Worm (Caenorhabditis elegans) whole organism, L1 larva: ENCODE measurements around the gene ugt-1.
A peak's percentile ranks its signal among the peaks of the same experiment; 100 is the strongest.

Source experiments
- C04F5.9 ChIP-seq: sonication (generic microtip); optimal IDR thresholded peaks from 2 replicates; lab custom pipeline; 2016; ENCODE audit warnings: missing genetic modification characterization, missing compliant biosample characterization
- C16A3.4 ChIP-seq: fragments of 150-350 bp; optimal IDR thresholded peaks from 2 replicates; lab custom pipeline; 2014; ENCODE audit warnings: missing biosample characterization, missing genetic modification characterization
- C34B4.2 ChIP-seq: sonication (generic microtip); optimal IDR thresholded peaks from 2 replicates; lab custom pipeline; 2017; ENCODE audit warnings: mild to moderate bottlenecking, missing genetic modification characterization, missing compliant biosample characterization
- F16B12.6 ChIP-seq: fragments of 150-350 bp; optimal IDR thresholded peaks from 2 replicates; lab custom pipeline; 2014; ENCODE audit warnings: missing biosample characterization, missing genetic modification characterization
- Y116A8C.19 ChIP-seq: sonication (generic microtip); optimal IDR thresholded peaks from 2 replicates; lab custom pipeline; 2016; ENCODE audit warnings: missing compliant biosample characterization, missing genetic modification characterization, borderline replicate concordance
- aha-1 ChIP-seq: fragments of 150-350 bp; optimal IDR thresholded peaks from 2 replicates; lab custom pipeline; 2014; ENCODE audit warnings: missing biosample characterization, missing genetic modification characterization
- alr-1 ChIP-seq: fragments of 200-800 bp; sonication (Bioruptor generic); optimal IDR thresholded peaks from 2 replicates; lab custom pipeline; 2018; ENCODE audit warnings: borderline replicate concordance, mild to moderate bottlenecking, missing genetic modification characterization, missing compliant biosample characterization
- aly-2 ChIP-seq: fragments of 150-350 bp; optimal IDR thresholded peaks from 2 replicates; lab custom pipeline; 2014; ENCODE audit warnings: missing biosample characterization, missing genetic modification characterization
- ama-1 ChIP-seq: fragments of 150-350 bp; optimal IDR thresholded peaks from 2 replicates; lab custom pipeline; 2014
- ceh-63 ChIP-seq: fragments of 200-800 bp; sonication (Bioruptor generic); optimal IDR thresholded peaks from 2 replicates; lab custom pipeline; 2018; ENCODE audit warnings: mild to moderate bottlenecking, missing genetic modification characterization, missing compliant biosample characterization
- ceh-8 ChIP-seq: fragments of 200-800 bp; sonication (Bioruptor generic); optimal IDR thresholded peaks from 2 replicates; lab custom pipeline; 2018; ENCODE audit warnings: mild to moderate bottlenecking, missing genetic modification characterization, moderate library complexity, missing compliant biosample characterization
- ceh-82 ChIP-seq, 3 experiments: fragments of 150-350 bp in 1 of 3; sonication (generic microtip) in 2 of 3; optimal IDR thresholded peaks; 2 replicates each; lab custom pipeline; 2014 to 2017; ENCODE audit warnings: missing biosample characterization in 3 of 3, missing genetic modification characterization in 3 of 3
- ceh-90 ChIP-seq: sonication (generic microtip); optimal IDR thresholded peaks from 2 replicates; lab custom pipeline; 2016; ENCODE audit warnings: missing genetic modification characterization, missing compliant biosample characterization
- ces-1 ChIP-seq: fragments of 150-350 bp; optimal IDR thresholded peaks from 2 replicates; lab custom pipeline; 2014; ENCODE audit warnings: missing biosample characterization, missing genetic modification reagents, missing genetic modification characterization
- dpl-1 ChIP-seq, 3 experiments: fragments of 150-350 bp in 2 of 3; sonication (generic microtip) in 1 of 3; optimal IDR thresholded peaks; 2 replicates each; lab custom pipeline; 2014 to 2017; ENCODE audit warnings: missing biosample characterization in 3 of 3, missing genetic modification characterization in 3 of 3, missing genetic modification reagents in 3 of 3
- efl-3 ChIP-seq: fragments of 200-800 bp; sonication (Bioruptor generic); optimal IDR thresholded peaks from 2 replicates; lab custom pipeline; 2018; ENCODE audit warnings: mild to moderate bottlenecking, missing genetic modification characterization, missing compliant biosample characterization
- egl-13 ChIP-seq: sonication (generic microtip); optimal IDR thresholded peaks from 2 replicates; lab custom pipeline; 2016; ENCODE audit warnings: missing genotype, missing genetic modification reagents, missing genetic modification characterization, missing compliant biosample characterization
- elt-2 ChIP-seq: sonication (generic microtip); optimal IDR thresholded peaks from 2 replicates; lab custom pipeline; 2016; ENCODE audit warnings: missing genetic modification characterization, mild to moderate bottlenecking, inconsistent platforms, missing compliant biosample characterization, missing genetic modification reagents
- elt-3 ChIP-seq, 6 experiments: fragments of 150-350 bp in 1 of 6; sonication (generic microtip); optimal IDR thresholded peaks; 2 replicates each; lab custom pipeline; 2017 to 2018; ENCODE audit warnings: missing biosample characterization in 6 of 6, missing genetic modification characterization in 6 of 6, inconsistent platforms in 1 of 6
- ets-5 ChIP-seq: fragments of 200-800 bp; sonication (Bioruptor generic); IDR thresholded peaks from 2 replicates; pipeline ENCODE4 v1.3.6; 2022; ENCODE audit warnings: missing genetic modification characterization, missing compliant biosample characterization
- fkh-8 ChIP-seq: sonication (generic microtip); optimal IDR thresholded peaks from 2 replicates; lab custom pipeline; 2016; ENCODE audit warnings: mild to moderate bottlenecking, missing genetic modification characterization, missing compliant biosample characterization
- fos-1 ChIP-seq: fragments of 150-350 bp; optimal IDR thresholded peaks from 2 replicates; lab custom pipeline; 2014; ENCODE audit warnings: missing biosample characterization, missing genetic modification characterization
- grh-1 ChIP-seq: fragments of 200-800 bp; sonication (Bioruptor generic); IDR thresholded peaks from 2 replicates; pipeline ENCODE4 v1.3.6; 2022; ENCODE audit warnings: missing genetic modification reagents, missing genetic modification characterization, missing compliant biosample characterization
- hlh-17 ChIP-seq: fragments of 200-800 bp; sonication (Bioruptor generic); optimal IDR thresholded peaks from 2 replicates; lab custom pipeline; 2018; ENCODE audit warnings: missing genetic modification characterization, mild to moderate bottlenecking, missing compliant biosample characterization, moderate library complexity, borderline replicate concordance
- hpl-2 ChIP-seq: fragments of 150-350 bp; optimal IDR thresholded peaks from 2 replicates; lab custom pipeline; 2014; ENCODE audit warnings: missing biosample characterization, missing genetic modification reagents, missing genetic modification characterization
- irx-1 ChIP-seq: sonication (generic microtip); optimal IDR thresholded peaks from 2 replicates; lab custom pipeline; 2016; ENCODE audit warnings: missing genetic modification characterization, missing compliant biosample characterization
- jun-1 ChIP-seq: fragments of 150-350 bp; optimal IDR thresholded peaks from 2 replicates; lab custom pipeline; 2014; ENCODE audit warnings: missing biosample characterization, missing genetic modification reagents, missing genetic modification characterization
- lin-13 ChIP-seq: fragments of 150-350 bp; optimal IDR thresholded peaks from 2 replicates; lab custom pipeline; 2014; ENCODE audit warnings: missing biosample characterization, missing genetic modification reagents, missing genetic modification characterization
- lin-35 ChIP-seq, 2 experiments: fragments of 150-350 bp; optimal IDR thresholded peaks; 2 replicates each; lab custom pipeline; 2014; ENCODE audit warnings: missing biosample characterization in 2 of 2, missing genetic modification characterization in 2 of 2, missing genetic modification reagents in 2 of 2
- mab-9 ChIP-seq: fragments of 200-800 bp; sonication (Bioruptor generic); IDR thresholded peaks from 2 replicates; pipeline ENCODE4 v1.3.6; 2022; ENCODE audit warnings: missing genetic modification reagents, missing genetic modification characterization, missing compliant biosample characterization
- mdl-1 ChIP-seq, 2 experiments: fragments of 150-350 bp; optimal IDR thresholded peaks; 2 replicates each; lab custom pipeline; 2014 to 2017; ENCODE audit warnings: missing biosample characterization in 2 of 2, missing genetic modification characterization in 2 of 2, inconsistent platforms in 1 of 2
- mep-1 ChIP-seq: fragments of 150-350 bp; optimal IDR thresholded peaks from 2 replicates; lab custom pipeline; 2014; ENCODE audit warnings: missing biosample characterization, missing genetic modification characterization
- nhr-11 ChIP-seq: fragments of 150-350 bp; optimal IDR thresholded peaks from 2 replicates; lab custom pipeline; 2014; ENCODE audit warnings: missing biosample characterization, missing genetic modification characterization
- nhr-19 ChIP-seq: fragments of 200-800 bp; sonication (Bioruptor generic); conservative IDR thresholded peaks from 2 replicates; pipeline ENCODE4 v1.3.6; 2022; ENCODE audit warnings: missing genetic modification characterization, missing compliant biosample characterization
- nhr-237 ChIP-seq: fragments of 150-350 bp; optimal IDR thresholded peaks from 2 replicates; lab custom pipeline; 2014; ENCODE audit warnings: missing biosample characterization, missing genetic modification characterization
- nhr-47 ChIP-seq: sonication (generic microtip); optimal IDR thresholded peaks from 2 replicates; lab custom pipeline; 2016; ENCODE audit warnings: mild to moderate bottlenecking, missing genetic modification characterization, moderate library complexity, missing compliant biosample characterization
- nhr-76 ChIP-seq: sonication (generic microtip); optimal IDR thresholded peaks from 2 replicates; lab custom pipeline; 2017; ENCODE audit warnings: missing biosample characterization, missing genetic modification characterization
- nhr-84 ChIP-seq: sonication (generic microtip); optimal IDR thresholded peaks from 2 replicates; lab custom pipeline; 2017; ENCODE audit warnings: missing biosample characterization, missing genetic modification characterization
- pag-3 ChIP-seq: sonication (generic microtip); optimal IDR thresholded peaks from 2 replicates; lab custom pipeline; 2017; ENCODE audit warnings: missing genetic modification characterization, mild to moderate bottlenecking, missing compliant biosample characterization, antibody characterized with exemption, borderline replicate concordance; ENCODE audit not compliant: insufficient read depth
- pqm-1 ChIP-seq: sonication (generic microtip); optimal IDR thresholded peaks from 3 replicates; lab custom pipeline; 2017; ENCODE audit warnings: missing biosample characterization, missing genetic modification characterization
- rnt-1 ChIP-seq: sonication (generic microtip); optimal IDR thresholded peaks from 2 replicates; lab custom pipeline; 2016; ENCODE audit warnings: mild to moderate bottlenecking, missing genetic modification characterization, moderate library complexity, missing compliant biosample characterization
- skn-1 ChIP-seq: fragments of 150-350 bp; optimal IDR thresholded peaks from 2 replicates; lab custom pipeline; 2014; ENCODE audit warnings: missing biosample characterization, missing genetic modification characterization
- snpc-4 ChIP-seq: fragments of 150-350 bp; optimal IDR thresholded peaks from 2 replicates; lab custom pipeline; 2014; ENCODE audit warnings: missing biosample characterization, missing genetic modification characterization
- sptf-1 ChIP-seq: fragments of 150-350 bp; optimal IDR thresholded peaks from 2 replicates; lab custom pipeline; 2014; ENCODE audit warnings: missing biosample characterization, missing genetic modification characterization
- unc-130 ChIP-seq: fragments of 150-350 bp; optimal IDR thresholded peaks from 2 replicates; lab custom pipeline; 2017; ENCODE audit warnings: missing biosample characterization, missing genetic modification characterization, inconsistent platforms
- unc-30 ChIP-seq: sonication (generic microtip); optimal IDR thresholded peaks from 2 replicates; lab custom pipeline; 2017; ENCODE audit warnings: missing biosample characterization, missing genetic modification characterization
- unc-62 ChIP-seq: fragments of 150-350 bp; optimal IDR thresholded peaks from 2 replicates; lab custom pipeline; 2014; ENCODE audit warnings: missing biosample characterization, missing genetic modification reagents, missing genetic modification characterization
- vab-15 ChIP-seq: sonication (generic microtip); optimal IDR thresholded peaks from 2 replicates; lab custom pipeline; 2017; ENCODE audit warnings: missing genotype, mild to moderate bottlenecking, missing genetic modification characterization, missing compliant biosample characterization
- zag-1 ChIP-seq: fragments of 150-350 bp; optimal IDR thresholded peaks from 2 replicates; lab custom pipeline; 2014; ENCODE audit warnings: missing biosample characterization, missing genetic modification characterization
- ztf-4 ChIP-seq: fragments of 150-350 bp; optimal IDR thresholded peaks from 2 replicates; lab custom pipeline; 2014; ENCODE audit warnings: missing biosample characterization, missing genetic modification characterization

ugt-1 gene

DNA sequence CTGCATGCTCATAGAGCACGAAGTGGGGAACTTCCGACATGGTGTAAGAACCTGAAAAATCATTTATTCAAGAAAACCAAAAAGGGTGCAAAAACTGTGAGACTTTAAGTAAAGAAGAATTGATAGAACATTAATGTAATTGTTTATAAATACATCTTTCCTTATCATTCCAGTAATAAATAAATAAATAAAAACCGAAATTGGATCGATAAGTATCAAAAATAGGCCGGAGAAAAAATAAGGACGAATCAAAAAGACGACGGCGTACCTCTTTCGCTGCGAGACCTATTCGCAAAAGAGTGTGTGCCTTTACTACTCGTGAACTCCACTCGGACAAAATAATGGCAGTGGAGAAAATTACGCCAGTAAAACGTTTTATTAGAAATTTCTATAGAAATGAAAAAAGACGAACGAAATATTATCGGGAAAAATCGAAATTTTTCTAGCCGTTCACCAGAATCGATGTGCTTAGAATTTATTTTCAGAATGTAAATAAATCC, 42.5 kb upstream of the ugt-1 start, which contains the start of gene nol-56 (continued):
- TF ChIP-seq nhr-19 (GFP tag; lab: Robert Waterston, UW) (peak; percentile 84), nhr-11 (tag; lab: Kevin White, UChicago) (no peak), ceh-63 (GFP tag; lab: Kevin White, UChicago) (no peak), zag-1 (tag; lab: Kevin White, UChicago) (no peak), unc-130 (tag; lab: Kevin White, UChicago) (peak; percentile 85), mep-1 (tag; lab: Kevin White, UChicago) (peak; percentile 97), ztf-4 (tag; lab: Kevin White, UChicago) (peak; percentile 42), ets-5 (GFP tag; lab: Robert Waterston, UW) (no peak), snpc-4 (tag; lab: Kevin White, UChicago) (peak; percentile 69), F16B12.6 (peak; percentile 47), ces-1 (GFP tag; lab: Kevin White, UChicago) (no peak), ceh-8 (GFP tag; lab: Kevin White, UChicago) (peak; percentile 54), skn-1 (tag; lab: Kevin White, UChicago) (peak; percentile 75), ama-1 (lab: Kevin White, UChicago) (no peak), lin-13 (GFP tag; lab: Kevin White, UChicago) (peak; percentile 81), nhr-237 (tag; lab: Kevin White, UChicago) (peak; percentile 28), C34B4.2 (tag; lab: Kevin White, UChicago) (no peak), dpl-1 (GFP tag; optimal IDR thresholded peaks at IDR 0.05; lab: Kevin White, UChicago) (peak; percentile 81 to 86 (median 85)), ceh-90 (tag; lab: Kevin White, UChicago) (peak; percentile 75), efl-3 (GFP tag; lab: Kevin White, UChicago) (peak; percentile 43), aly-2 (peak; percentile 45), nhr-84 (tag; lab: Kevin White, UChicago) (no peak), Y116A8C.19 (tag; lab: Kevin White, UChicago) (peak; percentile 2), elt-3 (tag; optimal IDR thresholded peaks at IDR 0.05; lab: Kevin White, UChicago) (peak in 2 of 6 experiments; percentile 44 to 47), nhr-76 (tag; lab: Kevin White, UChicago) (no peak), nhr-47 (tag; lab: Kevin White, UChicago) (peak; percentile 92), mdl-1 (tag; optimal IDR thresholded peaks at IDR 0.05; lab: Kevin White, UChicago) (peak in 1 of 2 experiments; percentile 73), egl-13 (tag; lab: Kevin White, UChicago) (peak; percentile 83), elt-2 (peak; percentile 58), pqm-1 (tag; lab: Kevin White, UChicago) (no peak), grh-1 (GFP tag; lab: Robert Waterston, UW) (peak; percentile 70), fkh-8 (tag; lab: Kevin White, UChicago) (peak; percentile 77), hlh-17 (GFP tag; lab: Kevin White, UChicago) (no peak), C04F5.9 (tag; lab: Kevin White, UChicago) (peak; percentile 74), lin-35 (GFP tag; optimal IDR thresholded peaks at IDR 0.05; lab: Kevin White, UChicago) (peak; percentile 88 to 91), alr-1 (tag; lab: Kevin White, UChicago) (no peak), irx-1 (tag; lab: Kevin White, UChicago) (peak; percentile 78), hpl-2 (peak; percentile 0), ceh-82 (tag; optimal IDR thresholded peaks at IDR 0.05; lab: Kevin White, UChicago) (peak; percentile 72 to 82 (median 73)), mab-9 (GFP tag; lab: Robert Waterston, UW) (peak; percentile 62)

DNA sequence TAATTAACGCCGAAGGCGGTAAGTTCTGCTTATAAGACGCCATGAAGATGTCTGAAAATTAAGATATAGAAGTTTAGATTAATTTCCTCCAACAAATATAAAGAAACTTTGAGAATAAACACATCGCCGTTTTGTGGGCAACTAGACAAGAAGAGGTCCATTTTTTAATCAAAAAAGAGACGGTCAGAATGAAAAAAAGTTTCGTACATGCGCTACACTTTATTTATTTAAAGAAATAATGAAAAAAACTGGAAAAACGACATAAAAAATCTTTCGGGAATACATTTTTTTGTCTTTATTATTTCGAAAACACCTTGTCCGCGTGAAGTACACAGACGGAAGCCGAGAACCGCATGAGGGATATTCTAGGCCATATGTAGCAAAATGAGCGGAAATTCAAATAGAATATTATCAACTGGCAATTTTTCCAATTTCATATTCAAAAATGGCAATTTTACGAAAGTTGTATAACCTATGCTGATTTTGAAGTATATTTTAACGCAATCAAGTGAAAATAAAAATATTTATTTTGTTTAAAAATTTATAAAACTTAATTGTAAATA, 39.6 kb upstream of the ugt-1 start, which contains the start of gene sluh-7:
Gene sluh-7 (minus strand): TSS at position 51 of the 563 bp plus-strand sequence.
- peak; percentile 62 for TF ChIP-seq C16A3.4 (tag; lab: Kevin White, UChicago)
- no peak for TF ChIP-seq unc-62 (GFP tag; lab: Kevin White, UChicago)
- peak; percentile 76 for TF ChIP-seq mab-9 (GFP tag; lab: Robert Waterston, UW)
- TF ChIP-seq snpc-4 (tag; lab: Kevin White, UChicago), result peak; percentile 26
- no peak for TF ChIP-seq ztf-4 (tag; lab: Kevin White, UChicago)
- TF ChIP-seq vab-15 (tag; lab: Kevin White, UChicago), result peak; percentile 60
- TF ChIP-seq jun-1 (tag; lab: Kevin White, UChicago), result no peak
- TF ChIP-seq lin-35 (GFP tag; optimal IDR thresholded peaks at IDR 0.05; lab: Kevin White, UChicago), result peak; percentile 94 to 97
- peak; percentile 44 for TF ChIP-seq fos-1 (tag; lab: Kevin White, UChicago)
- TF ChIP-seq aha-1, result no peak
- TF ChIP-seq C34B4.2 (tag; lab: Kevin White, UChicago), result no peak
- TF ChIP-seq dpl-1 (GFP tag; optimal IDR thresholded peaks at IDR 0.05; lab: Kevin White, UChicago), result peak; percentile 91 to 96 (median 94)
- TF ChIP-seq mdl-1 (tag; optimal IDR thresholded peaks at IDR 0.05; lab: Kevin White, UChicago), result peak in 1 of 2 experiments; percentile 35
- TF ChIP-seq unc-30, result peak; percentile 22
- TF ChIP-seq pag-3 (tag; lab: Kevin White, UChicago), result no peak
- peak; percentile 99 for TF ChIP-seq rnt-1 (tag; lab: Kevin White, UChicago)
- no peak for TF ChIP-seq sptf-1 (tag; lab: Kevin White, UChicago)
